Fruit fly (Drosophila melanogaster) whole organism, embryonic: ENCODE data around the gene CG4115.

Experiments
- ATbp ChIP-seq: fragments of 200-800 bp; sonication (Bioruptor generic); optimal IDR thresholded peaks from 2 replicates; lab custom pipeline; 2017; ENCODE audit warnings: missing biosample characterization, mild to moderate bottlenecking, missing genetic modification characterization, missing genetic modification reagents
- Adf1 ChIP-seq: fragments of 200-800 bp; sonication (Bioruptor generic); IDR thresholded peaks from 2 replicates; pipeline ENCODE4 v1.3.6; 2022; ENCODE audit warnings: missing biosample characterization, missing genetic modification characterization
- CG11247 ChIP-seq: fragments of 200-800 bp; sonication (Bioruptor generic); IDR thresholded peaks from 2 replicates; pipeline ENCODE4 v1.3.6; 2022; ENCODE audit warnings: missing biosample characterization, missing genetic modification characterization
- CG11456 ChIP-seq: fragments of 200-800 bp; sonication (Bioruptor generic); IDR thresholded peaks from 3 replicates; pipeline ENCODE4 v1.3.6; 2022; ENCODE audit warnings: missing biosample characterization, missing genetic modification characterization
- CG11504 ChIP-seq: fragments of 200-800 bp; sonication (Bioruptor generic); optimal IDR thresholded peaks from 3 replicates; lab custom pipeline; 2019; ENCODE audit warnings: missing biosample characterization, mild to moderate bottlenecking, missing genetic modification characterization, moderate library complexity
- CG12391 ChIP-seq: fragments of 200-800 bp; sonication (Bioruptor generic); optimal IDR thresholded peaks from 3 replicates; lab custom pipeline; 2018; ENCODE audit warnings: missing biosample characterization, mild to moderate bottlenecking, missing genetic modification characterization, moderate library complexity
- CG12942 ChIP-seq: fragments of 200-800 bp; sonication (Bioruptor generic); optimal IDR thresholded peaks from 3 replicates; lab custom pipeline; 2016; ENCODE audit warnings: missing biosample characterization, missing genetic modification characterization
- CG13894 ChIP-seq: fragments of 200-800 bp; sonication (Bioruptor generic); optimal IDR thresholded peaks from 3 replicates; lab custom pipeline; 2018; ENCODE audit warnings: missing biosample characterization, mild to moderate bottlenecking, missing genetic modification characterization, moderate library complexity
- CG14014 ChIP-seq: fragments of 200-800 bp; sonication (Bioruptor generic); IDR thresholded peaks from 2 replicates; pipeline ENCODE4 v1.3.6; 2022; ENCODE audit warnings: missing biosample characterization, missing genetic modification characterization
- CG14965 ChIP-seq: fragments of 200-800 bp; sonication (Bioruptor generic); optimal IDR thresholded peaks from 2 replicates; lab custom pipeline; 2016; ENCODE audit warnings: missing biosample characterization, missing genetic modification characterization, borderline replicate concordance
- CG15011 ChIP-seq: fragments of 200-800 bp; sonication (Bioruptor generic); optimal IDR thresholded peaks from 3 replicates; lab custom pipeline; 2018; ENCODE audit warnings: missing biosample characterization, mild to moderate bottlenecking, missing genetic modification characterization
- CG15514 ChIP-seq: fragments of 200-800 bp; sonication (Bioruptor generic); optimal IDR thresholded peaks from 3 replicates; lab custom pipeline; 2017; ENCODE audit warnings: missing biosample characterization, missing genetic modification characterization, mild to moderate bottlenecking, moderate library complexity, missing genetic modification reagents
- CG17612 ChIP-seq: fragments of 200-800 bp; sonication (Bioruptor generic); IDR thresholded peaks from 2 replicates; pipeline ENCODE4 v1.3.6; 2022; ENCODE audit warnings: missing biosample characterization, missing genetic modification characterization
- CG2120 ChIP-seq: fragments of 200-800 bp; sonication (Bioruptor generic); optimal IDR thresholded peaks from 3 replicates; lab custom pipeline; 2016; ENCODE audit warnings: missing biosample characterization, missing genetic modification characterization
- CG2129 ChIP-seq: fragments of 200-800 bp; sonication (Bioruptor generic); IDR thresholded peaks from 2 replicates; pipeline ENCODE4 v1.3.6; 2022; ENCODE audit warnings: missing biosample characterization, missing genetic modification characterization; ENCODE audit not compliant: partially characterized antibody
- CG30431 ChIP-seq: fragments of 200-800 bp; sonication (Bioruptor generic); optimal IDR thresholded peaks from 2 replicates; lab custom pipeline; 2017; ENCODE audit warnings: missing biosample characterization, missing genetic modification characterization
- CG31224 ChIP-seq: fragments of 200-800 bp; sonication (Bioruptor generic); IDR thresholded peaks from 2 replicates; pipeline ENCODE4 v1.3.6; 2022; ENCODE audit warnings: missing biosample characterization, missing genetic modification characterization
- CG5245 ChIP-seq: fragments of 200-800 bp; sonication (Bioruptor generic); optimal IDR thresholded peaks from 3 replicates; lab custom pipeline; 2016; ENCODE audit warnings: missing biosample characterization, missing genetic modification characterization
- CG8281 ChIP-seq: fragments of 200-800 bp; sonication (Bioruptor generic); optimal IDR thresholded peaks from 2 replicates; lab custom pipeline; 2018; ENCODE audit warnings: missing biosample characterization, mild to moderate bottlenecking, missing genetic modification characterization, moderate library complexity
- CG8478 ChIP-seq: fragments of >200 bp; optimal IDR thresholded peaks from 2 replicates; lab custom pipeline; 2018
- CkIIα-i1 ChIP-seq: fragments of 200-800 bp; sonication (Bioruptor generic); IDR thresholded peaks from 2 replicates; pipeline ENCODE4 v1.3.6; 2022; ENCODE audit warnings: missing biosample characterization, missing genetic modification characterization
- CrebB ChIP-seq: fragments of 200-800 bp; sonication (Bioruptor generic); optimal IDR thresholded peaks from 3 replicates; lab custom pipeline; 2018; ENCODE audit warnings: missing biosample characterization, mild to moderate bottlenecking, missing genetic modification characterization
- Dp ChIP-seq: fragments of 200-800 bp; sonication (Bioruptor generic); optimal IDR thresholded peaks from 2 replicates; lab custom pipeline; 2018; ENCODE audit warnings: missing biosample characterization, mild to moderate bottlenecking, missing genetic modification characterization, moderate library complexity
- Dref ChIP-seq: fragments of 200-800 bp; sonication (Bioruptor generic); IDR thresholded peaks from 2 replicates; pipeline ENCODE4 v1.3.6; 2022; ENCODE audit warnings: missing biosample characterization, missing genetic modification characterization
- Drgx ChIP-seq: fragments of 200-800 bp; sonication (Bioruptor generic); IDR thresholded peaks from 2 replicates; pipeline ENCODE4 v1.3.6; 2022; ENCODE audit warnings: missing biosample characterization, missing genetic modification characterization
- E2f1 ChIP-seq: fragments of 200-800 bp; sonication (Bioruptor generic); IDR thresholded peaks from 2 replicates; pipeline ENCODE4 v1.3.6; 2022; ENCODE audit warnings: missing biosample characterization, missing genetic modification characterization
- Hr3 ChIP-seq: fragments of 200-800 bp; sonication (Bioruptor generic); optimal IDR thresholded peaks from 3 replicates; lab custom pipeline; 2016; ENCODE audit warnings: missing biosample characterization, missing genetic modification characterization
- Hr78 ChIP-seq, 2 experiments: fragments of 200-800 bp in 1 of 2; fragments of >200 bp in 1 of 2; sonication (Bioruptor generic) in 1 of 2; optimal IDR thresholded peaks; 2 replicates each; lab custom pipeline; 2017 to 2019; ENCODE audit warnings: missing biosample characterization in 2 of 2, missing genetic modification characterization in 2 of 2, mild to moderate bottlenecking in 1 of 2, moderate library complexity in 1 of 2
- MESR4 ChIP-seq: fragments of 200-800 bp; sonication (Bioruptor generic); optimal IDR thresholded peaks from 2 replicates; lab custom pipeline; 2018; ENCODE audit warnings: missing biosample characterization, mild to moderate bottlenecking, missing genetic modification characterization, moderate library complexity
- Mad ChIP-seq: fragments of 200-800 bp; sonication (Bioruptor generic); optimal IDR thresholded peaks from 2 replicates; lab custom pipeline; 2016; ENCODE audit warnings: missing biosample characterization, missing genetic modification characterization
- Poxn ChIP-seq: fragments of 200-800 bp; sonication (Bioruptor generic); IDR thresholded peaks from 2 replicates; pipeline ENCODE4 v1.3.6; 2022; ENCODE audit warnings: missing biosample characterization, missing genetic modification characterization
- Side ChIP-seq: fragments of 200-800 bp; sonication (Bioruptor generic); optimal IDR thresholded peaks from 2 replicates; lab custom pipeline; 2016; ENCODE audit warnings: missing biosample characterization, missing genetic modification characterization
- Six4 ChIP-seq: fragments of 200-800 bp; sonication (Bioruptor generic); optimal IDR thresholded peaks from 2 replicates; lab custom pipeline; 2016; ENCODE audit warnings: missing biosample characterization, missing genetic modification characterization
- Sry-β ChIP-seq: fragments of 200-800 bp; sonication (Bioruptor generic); optimal IDR thresholded peaks from 2 replicates; lab custom pipeline; 2018; ENCODE audit warnings: missing biosample characterization, mild to moderate bottlenecking, missing genetic modification characterization, moderate library complexity
- Vsx1 ChIP-seq: fragments of 200-800 bp; sonication (Bioruptor generic); optimal IDR thresholded peaks from 2 replicates; lab custom pipeline; 2017; ENCODE audit warnings: missing biosample characterization, mild to moderate bottlenecking, missing genetic modification characterization, missing genetic modification reagents
- ac ChIP-seq: fragments of 200-800 bp; sonication (Bioruptor generic); optimal IDR thresholded peaks from 3 replicates; lab custom pipeline; 2017; ENCODE audit warnings: missing biosample characterization, mild to moderate bottlenecking, missing genetic modification characterization
- bowl ChIP-seq: fragments of 200-800 bp; sonication (Bioruptor generic); IDR thresholded peaks from 2 replicates; pipeline ENCODE4 v1.3.6; 2022; ENCODE audit warnings: missing biosample characterization, missing genetic modification characterization
- dpn ChIP-seq, 2 experiments: fragments of 200-800 bp; sonication (Bioruptor generic); optimal IDR thresholded peaks; 3 replicates each; lab custom pipeline; 2016; ENCODE audit warnings: missing biosample characterization in 2 of 2, missing genetic modification characterization in 2 of 2
- grn ChIP-seq: fragments of 200-800 bp; sonication (Bioruptor generic); optimal IDR thresholded peaks from 3 replicates; lab custom pipeline; 2017; ENCODE audit warnings: missing biosample characterization, missing genetic modification characterization
- gro ChIP-seq: fragments of 200-800 bp; sonication (Bioruptor generic); optimal IDR thresholded peaks from 2 replicates; lab custom pipeline; 2016; ENCODE audit warnings: missing biosample characterization, missing genetic modification characterization
- jumu ChIP-seq: fragments of 200-800 bp; sonication (Bioruptor generic); optimal IDR thresholded peaks from 3 replicates; lab custom pipeline; 2016; ENCODE audit warnings: missing biosample characterization, missing genetic modification characterization
- kah ChIP-seq: fragments of 200-800 bp; sonication (Bioruptor generic); optimal IDR thresholded peaks from 2 replicates; lab custom pipeline; 2018; ENCODE audit warnings: missing biosample characterization, mild to moderate bottlenecking, missing genetic modification characterization
- nmo ChIP-seq: fragments of 200-800 bp; sonication (Bioruptor generic); optimal IDR thresholded peaks from 2 replicates; lab custom pipeline; 2018; ENCODE audit warnings: missing biosample characterization, mild to moderate bottlenecking, missing genetic modification characterization, moderate library complexity
- sens-2 ChIP-seq: fragments of 200-800 bp; sonication (Bioruptor generic); IDR thresholded peaks from 2 replicates; pipeline ENCODE4 v1.3.6; 2022; ENCODE audit warnings: missing biosample characterization, missing genetic modification characterization
- seq ChIP-seq: fragments of 200-800 bp; sonication (Bioruptor generic); IDR thresholded peaks from 2 replicates; pipeline ENCODE4 v1.3.6; 2022; ENCODE audit warnings: missing biosample characterization, missing genetic modification characterization
- sima ChIP-seq: fragments of 200-800 bp; sonication (Bioruptor generic); optimal IDR thresholded peaks from 2 replicates; lab custom pipeline; 2016; ENCODE audit warnings: missing biosample characterization, missing genetic modification characterization
- so ChIP-seq: fragments of 200-800 bp; sonication (Bioruptor generic); IDR thresholded peaks from 3 replicates; pipeline ENCODE4 v1.3.6; 2022; ENCODE audit warnings: missing biosample characterization, missing genetic modification characterization
- tap ChIP-seq: fragments of 200-800 bp; optimal IDR thresholded peaks from 3 replicates; lab custom pipeline; 2019; ENCODE audit warnings: missing biosample characterization, mild to moderate bottlenecking, missing genetic modification characterization, moderate library complexity
- tll ChIP-seq, 2 experiments: fragments of 200-800 bp in 1 of 2; fragments of >200 bp in 1 of 2; sonication (Bioruptor generic) in 1 of 2; optimal IDR thresholded peaks; 2 replicates each; lab custom pipeline; 2017 to 2019; ENCODE audit warnings: missing biosample characterization in 2 of 2, missing genetic modification characterization in 2 of 2, mild to moderate bottlenecking in 1 of 2, moderate library complexity in 1 of 2
- usp ChIP-seq: fragments of >200 bp; optimal IDR thresholded peaks from 2 replicates; lab custom pipeline; 2017; ENCODE audit warnings: missing biosample characterization, missing genetic modification characterization
- wek ChIP-seq: fragments of 200-800 bp; sonication (Bioruptor generic); optimal IDR thresholded peaks from 3 replicates; lab custom pipeline; 2018; ENCODE audit warnings: missing biosample characterization, mild to moderate bottlenecking, missing genetic modification characterization, moderate library complexity

The CG4115 gene

dm6 chr3R:12402935-12403334, 43.1 kb downstream of the CG4115 start (continued):
- TF ChIP-seq CG2129 (GFP tag; lab: Robert Waterston, UW), result no peak
- peak; percentile 77 for TF ChIP-seq Adf1 (GFP tag; lab: Robert Waterston, UW)
- TF ChIP-seq ATbp (GFP tag; lab: Kevin White, UChicago), result peak; percentile 99
- TF ChIP-seq Six4 (GFP tag; lab: Kevin White, UChicago), result peak; percentile 99
- peak; percentile 89 for TF ChIP-seq CG14965
- peak; percentile 52 for TF ChIP-seq Dref (GFP tag; lab: Robert Waterston, UW)
- TF ChIP-seq so, result peak; percentile 98
- TF ChIP-seq CG30431 (GFP tag; lab: Kevin White, UChicago), result peak; percentile 94
- peak; percentile 98 for TF ChIP-seq grn (GFP tag; lab: Kevin White, UChicago)
- peak; percentile 93; the same call in 2 of the 3 replicates for TF ChIP-seq CG11456 (GFP tag; lab: Robert Waterston, UW)
- no peak for TF ChIP-seq CG8478 (lab: Kevin White, UChicago)
- peak; percentile 97 for TF ChIP-seq gro (GFP tag; lab: Kevin White, UChicago)
- peak; percentile 79 for TF ChIP-seq CG17612 (GFP tag; lab: Robert Waterston, UW)
- TF ChIP-seq CG31224 (GFP tag; lab: Robert Waterston, UW), result peak; percentile 90
- peak; percentile 95 for TF ChIP-seq CG15514 (GFP tag; lab: Kevin White, UChicago)
- peak; percentile 94 for TF ChIP-seq dpn (GFP tag; optimal IDR thresholded peaks at IDR 0.05; lab: Kevin White, UChicago)
- peak; percentile 95 for TF ChIP-seq ac (GFP tag; lab: Kevin White, UChicago)
- peak; percentile 97 for TF ChIP-seq seq (GFP tag; lab: Robert Waterston, UW)
- TF ChIP-seq CG12391, result peak; percentile 99
- TF ChIP-seq Hr3, result peak; percentile 91
- peak in 1 of 2 experiments; percentile 89 for TF ChIP-seq Hr78 (GFP tag; optimal IDR thresholded peaks at IDR 0.05; lab: Kevin White, UChicago)
- TF ChIP-seq sens-2 (GFP tag; lab: Robert Waterston, UW), result peak; percentile 97
- TF ChIP-seq CG14014 (GFP tag; lab: Robert Waterston, UW), result peak; percentile 97
- TF ChIP-seq Sry-β (GFP tag; lab: Kevin White, UChicago), result peak; percentile 74
- TF ChIP-seq CG13894 (tag; lab: Kevin White, UChicago), result peak; percentile 99
- peak; percentile 47 for TF ChIP-seq Dp (GFP tag; lab: Kevin White, UChicago)
- TF ChIP-seq nmo (GFP tag; lab: Kevin White, UChicago), result peak; percentile 99
- TF ChIP-seq CG11247, result peak; percentile 90
- TF ChIP-seq jumu (GFP tag; lab: Kevin White, UChicago), result peak; percentile 88
- peak; percentile 91 for TF ChIP-seq CG8281 (tag; lab: Kevin White, UChicago)
- TF ChIP-seq CrebB (tag; lab: Kevin White, UChicago), result peak; percentile 98
- peak; percentile 93 for TF ChIP-seq Drgx
- TF ChIP-seq Side, result peak; percentile 92
- peak; percentile 97 for TF ChIP-seq CG11504 (tag; lab: Kevin White, UChicago)
- TF ChIP-seq tll (GFP tag; optimal IDR thresholded peaks at IDR 0.05; lab: Kevin White, UChicago), result peak in 1 of 2 experiments; percentile 76
- TF ChIP-seq CkIIα-i1 (GFP tag; lab: Robert Waterston, UW), result peak; percentile 71; the same call in 1 of the 2 replicates
- peak; percentile 95 for TF ChIP-seq CG2120
- TF ChIP-seq Vsx1, result peak; percentile 92
- peak; percentile 99 for TF ChIP-seq tap
- peak; percentile 73 for TF ChIP-seq MESR4 (GFP tag; lab: Kevin White, UChicago)
- peak; percentile 92 for TF ChIP-seq CG12942 (GFP tag; lab: Kevin White, UChicago)
- TF ChIP-seq CG15011 (GFP tag; lab: Kevin White, UChicago), result peak; percentile 94
- TF ChIP-seq Mad (GFP tag; lab: Kevin White, UChicago), result peak; percentile 94
- TF ChIP-seq kah (GFP tag; lab: Kevin White, UChicago), result peak; percentile 97
- peak; percentile 54 for TF ChIP-seq Poxn (GFP tag; lab: Robert Waterston, UW)
- TF ChIP-seq usp (GFP tag; lab: Kevin White, UChicago), result no peak
- TF ChIP-seq E2f1, result peak; percentile 95
- peak; percentile 95 for TF ChIP-seq bowl (GFP tag; lab: Robert Waterston, UW)
- TF ChIP-seq sima (GFP tag; lab: Kevin White, UChicago), result peak; percentile 91
- peak; percentile 92 for TF ChIP-seq wek (GFP tag; lab: Kevin White, UChicago)
- peak; percentile 94 for TF ChIP-seq CG5245 (GFP tag; lab: Kevin White, UChicago)
